Fruit fly (Drosophila melanogaster) whole organism, embryonic: ENCODE data around the gene sni.
A peak's percentile ranks its signal among the peaks of the same experiment; 100 is the strongest.

Experiments
- Abd-B ChIP-seq: fragments of 200-800 bp; sonication (Bioruptor generic); optimal IDR thresholded peaks from 2 replicates; lab custom pipeline; 2018; ENCODE audit warnings: missing biosample characterization, mild to moderate bottlenecking, missing genetic modification characterization, moderate library complexity
- Asciz ChIP-seq: fragments of 200-800 bp; sonication (Bioruptor generic); optimal IDR thresholded peaks from 2 replicates; lab custom pipeline; 2017; ENCODE audit warnings: missing biosample characterization, mild to moderate bottlenecking, missing genetic modification characterization, missing genetic modification reagents
- B-H2 ChIP-seq: fragments of 200-800 bp; sonication (Bioruptor generic); optimal IDR thresholded peaks from 2 replicates; lab custom pipeline; 2018; ENCODE audit warnings: missing biosample characterization, mild to moderate bottlenecking, missing genetic modification characterization
- C15 ChIP-seq: fragments of 200-800 bp; sonication (Bioruptor generic); IDR thresholded peaks from 3 replicates; pipeline ENCODE4 v1.3.6; 2022; ENCODE audit warnings: missing biosample characterization, missing genetic modification characterization
- CG10462 ChIP-seq: fragments of 200-800 bp; sonication (Bioruptor generic); optimal IDR thresholded peaks from 2 replicates; lab custom pipeline; 2016; ENCODE audit warnings: missing biosample characterization, missing genetic modification characterization
- CG11085 ChIP-seq: fragments of 200-800 bp; sonication (Bioruptor generic); IDR thresholded peaks from 2 replicates; pipeline ENCODE4 v1.3.6; 2022; ENCODE audit warnings: missing biosample characterization, missing genetic modification characterization
- CG11504 ChIP-seq: fragments of 200-800 bp; sonication (Bioruptor generic); optimal IDR thresholded peaks from 3 replicates; lab custom pipeline; 2019; ENCODE audit warnings: missing biosample characterization, mild to moderate bottlenecking, missing genetic modification characterization, moderate library complexity
- CG12391 ChIP-seq: fragments of 200-800 bp; sonication (Bioruptor generic); optimal IDR thresholded peaks from 3 replicates; lab custom pipeline; 2018; ENCODE audit warnings: missing biosample characterization, mild to moderate bottlenecking, missing genetic modification characterization, moderate library complexity
- CG1603 ChIP-seq: fragments of 200-800 bp; sonication (Bioruptor generic); optimal IDR thresholded peaks from 2 replicates; lab custom pipeline; 2019; ENCODE audit warnings: missing biosample characterization, mild to moderate bottlenecking, missing genetic modification characterization, moderate library complexity
- CG2875 ChIP-seq: fragments of 200-800 bp; sonication (Bioruptor generic); optimal IDR thresholded peaks from 2 replicates; lab custom pipeline; 2017; ENCODE audit warnings: missing biosample characterization, mild to moderate bottlenecking, missing genetic modification characterization, missing genetic modification reagents
- CG3838 ChIP-seq: fragments of 200-800 bp; sonication (Bioruptor generic); optimal IDR thresholded peaks from 3 replicates; lab custom pipeline; 2016; ENCODE audit warnings: missing biosample characterization, missing genetic modification characterization
- CG6654 ChIP-seq: fragments of 200-800 bp; sonication (Bioruptor generic); optimal IDR thresholded peaks from 2 replicates; lab custom pipeline; 2017; ENCODE audit warnings: missing biosample characterization, mild to moderate bottlenecking, missing genetic modification characterization
- D19A ChIP-seq: fragments of 200-800 bp; optimal IDR thresholded peaks from 3 replicates; lab custom pipeline; 2019; ENCODE audit warnings: missing biosample characterization, mild to moderate bottlenecking, missing genetic modification characterization, moderate library complexity
- Dad ChIP-seq: fragments of 200-800 bp; sonication (Bioruptor generic); optimal IDR thresholded peaks from 3 replicates; lab custom pipeline; 2016; ENCODE audit warnings: missing biosample characterization, missing genetic modification characterization
- Dbx ChIP-seq: fragments of 200-800 bp; sonication (Bioruptor generic); IDR thresholded peaks from 3 replicates; pipeline ENCODE4 v1.3.6; 2022; ENCODE audit warnings: missing biosample characterization, missing genetic modification characterization
- Drgx ChIP-seq: fragments of 200-800 bp; sonication (Bioruptor generic); IDR thresholded peaks from 2 replicates; pipeline ENCODE4 v1.3.6; 2022; ENCODE audit warnings: missing biosample characterization, missing genetic modification characterization
- ERR ChIP-seq: fragments of 200-800 bp; sonication (Bioruptor generic); optimal IDR thresholded peaks from 2 replicates; lab custom pipeline; 2016; ENCODE audit warnings: missing biosample characterization, missing genetic modification characterization
- H2.0 ChIP-seq: fragments of 200-800 bp; sonication (Bioruptor generic); IDR thresholded peaks from 2 replicates; pipeline ENCODE4 v1.3.6; 2022; ENCODE audit warnings: missing biosample characterization, missing genetic modification characterization
- HLH3B ChIP-seq: fragments of 200-800 bp; sonication (Bioruptor generic); IDR thresholded peaks from 2 replicates; pipeline ENCODE4 v1.3.6; 2022; ENCODE audit warnings: missing biosample characterization, missing genetic modification characterization
- Hr39 ChIP-seq: fragments of >200 bp; optimal IDR thresholded peaks from 2 replicates; lab custom pipeline; 2017
- NC2β ChIP-seq: fragments of 200-800 bp; sonication (Bioruptor generic); optimal IDR thresholded peaks from 2 replicates; lab custom pipeline; 2016; ENCODE audit warnings: missing biosample characterization, missing genetic modification characterization
- Nf-YA ChIP-seq: fragments of 200-800 bp; sonication (Bioruptor generic); IDR thresholded peaks from 2 replicates; pipeline ENCODE4 v1.3.6; 2022; ENCODE audit warnings: missing biosample characterization, missing genetic modification characterization
- Nf-YC ChIP-seq: fragments of 200-800 bp; optimal IDR thresholded peaks from 3 replicates; lab custom pipeline; 2019; ENCODE audit warnings: missing biosample characterization, mild to moderate bottlenecking, missing genetic modification characterization, moderate library complexity
- Ravus ChIP-seq: fragments of 200-800 bp; sonication (Bioruptor generic); IDR thresholded peaks from 2 replicates; pipeline ENCODE4 v1.3.6; 2022; ENCODE audit warnings: missing biosample characterization, missing genetic modification characterization
- Six4 ChIP-seq: fragments of 200-800 bp; sonication (Bioruptor generic); optimal IDR thresholded peaks from 2 replicates; lab custom pipeline; 2016; ENCODE audit warnings: missing biosample characterization, missing genetic modification characterization
- Sox102F ChIP-seq: fragments of 200-800 bp; sonication (Bioruptor generic); optimal IDR thresholded peaks from 2 replicates; lab custom pipeline; 2018; ENCODE audit warnings: missing biosample characterization, mild to moderate bottlenecking, missing genetic modification characterization, moderate library complexity
- Sry-δ ChIP-seq: fragments of 200-800 bp; sonication (Bioruptor generic); optimal IDR thresholded peaks from 2 replicates; lab custom pipeline; 2016; ENCODE audit warnings: missing biosample characterization, missing genetic modification characterization
- Tbp ChIP-seq: fragments of >200 bp; optimal IDR thresholded peaks from 2 replicates; lab custom pipeline; 2018; ENCODE audit warnings: missing biosample characterization, missing genetic modification characterization
- amos ChIP-seq: fragments of 200-800 bp; sonication (Bioruptor generic); IDR thresholded peaks from 2 replicates; pipeline ENCODE4 v1.3.6; 2022; ENCODE audit warnings: missing biosample characterization, missing genetic modification characterization; ENCODE audit not compliant: partially characterized antibody
- bowl ChIP-seq: fragments of 200-800 bp; sonication (Bioruptor generic); IDR thresholded peaks from 2 replicates; pipeline ENCODE4 v1.3.6; 2022; ENCODE audit warnings: missing biosample characterization, missing genetic modification characterization
- bsh ChIP-seq, 2 experiments: fragments of 200-800 bp; sonication (Bioruptor generic); optimal IDR thresholded peaks; 2 replicates each; lab custom pipeline; 2017 to 2018; ENCODE audit warnings: mild to moderate bottlenecking in 2 of 2, missing biosample characterization in 2 of 2, missing genetic modification characterization in 2 of 2, moderate library complexity in 1 of 2
- btn ChIP-seq: fragments of 200-800 bp; sonication (Bioruptor generic); optimal IDR thresholded peaks from 2 replicates; lab custom pipeline; 2016; ENCODE audit warnings: missing biosample characterization, missing genetic modification characterization
- cato ChIP-seq: fragments of 200-800 bp; sonication (Bioruptor generic); optimal IDR thresholded peaks from 2 replicates; lab custom pipeline; 2016; ENCODE audit warnings: missing biosample characterization, missing genetic modification characterization, borderline replicate concordance
- crol ChIP-seq: fragments of 200-800 bp; sonication (Bioruptor generic); IDR thresholded peaks from 2 replicates; pipeline ENCODE4 v1.3.6; 2022; ENCODE audit warnings: missing biosample characterization, missing genetic modification characterization
- dan ChIP-seq: fragments of 200-800 bp; sonication (Bioruptor generic); IDR thresholded peaks from 2 replicates; pipeline ENCODE4 v1.3.6; 2022; ENCODE audit warnings: missing biosample characterization, missing genetic modification characterization
- dmrt11E ChIP-seq: fragments of 200-800 bp; sonication (Bioruptor generic); optimal IDR thresholded peaks from 3 replicates; lab custom pipeline; 2018; ENCODE audit warnings: missing biosample characterization, mild to moderate bottlenecking, missing genetic modification characterization, moderate library complexity
- dmrt99B ChIP-seq: fragments of 200-800 bp; sonication (Bioruptor generic); optimal IDR thresholded peaks from 2 replicates; lab custom pipeline; 2018; ENCODE audit warnings: missing biosample characterization, mild to moderate bottlenecking, missing genetic modification characterization, moderate library complexity
- knrl ChIP-seq: fragments of 200-800 bp; sonication (Bioruptor generic); IDR thresholded peaks from 3 replicates; pipeline ENCODE4 v1.3.6; 2022; ENCODE audit warnings: missing biosample characterization, missing genetic modification characterization; ENCODE audit not compliant: partially characterized antibody
- mirr ChIP-seq: fragments of 200-800 bp; sonication (Bioruptor generic); optimal IDR thresholded peaks from 3 replicates; lab custom pipeline; 2018; ENCODE audit warnings: missing biosample characterization, mild to moderate bottlenecking, missing genetic modification characterization
- mld ChIP-seq: fragments of 200-800 bp; sonication (Bioruptor generic); IDR thresholded peaks from 3 replicates; pipeline ENCODE4 v1.3.6; 2022; ENCODE audit warnings: missing biosample characterization, missing genetic modification characterization; ENCODE audit not compliant: partially characterized antibody
- rib ChIP-seq: fragments of 200-800 bp; sonication (Bioruptor generic); IDR thresholded peaks from 2 replicates; pipeline ENCODE4 v1.3.6; 2022; ENCODE audit warnings: missing biosample characterization, missing genetic modification characterization
- sqz ChIP-seq: fragments of 200-800 bp; sonication (Bioruptor generic); optimal IDR thresholded peaks from 3 replicates; lab custom pipeline; 2018; ENCODE audit warnings: missing biosample characterization, mild to moderate bottlenecking, missing genetic modification characterization
- tio ChIP-seq: fragments of 200-800 bp; sonication (Bioruptor generic); optimal IDR thresholded peaks from 2 replicates; lab custom pipeline; 2017; ENCODE audit warnings: missing biosample characterization, missing genetic modification characterization, inconsistent platforms
- toy ChIP-seq: fragments of 200-800 bp; sonication (Bioruptor generic); IDR thresholded peaks from 2 replicates; pipeline ENCODE4 v1.3.6; 2022; ENCODE audit warnings: missing biosample characterization, missing genetic modification characterization
- ttk ChIP-seq: fragments of 200-800 bp; sonication (Bioruptor generic); IDR thresholded peaks from 2 replicates; pipeline ENCODE4 v2.1.2; 2022; ENCODE audit warnings: missing biosample characterization, missing genetic modification characterization
- vnd ChIP-seq: fragments of 200-800 bp; sonication (Bioruptor generic); IDR thresholded peaks from 3 replicates; pipeline ENCODE4 v1.3.6; 2022; ENCODE audit warnings: missing biosample characterization, missing genetic modification characterization; ENCODE audit not compliant: partially characterized antibody
- wek ChIP-seq: fragments of 200-800 bp; sonication (Bioruptor generic); optimal IDR thresholded peaks from 3 replicates; lab custom pipeline; 2018; ENCODE audit warnings: missing biosample characterization, mild to moderate bottlenecking, missing genetic modification characterization, moderate library complexity
- zen2 ChIP-seq: fragments of 200-800 bp; sonication (Bioruptor generic); IDR thresholded peaks from 3 replicates; pipeline ENCODE4 v1.3.6; 2022; ENCODE audit warnings: missing biosample characterization, missing genetic modification characterization; ENCODE audit not compliant: partially characterized antibody

The sni gene

DNA sequence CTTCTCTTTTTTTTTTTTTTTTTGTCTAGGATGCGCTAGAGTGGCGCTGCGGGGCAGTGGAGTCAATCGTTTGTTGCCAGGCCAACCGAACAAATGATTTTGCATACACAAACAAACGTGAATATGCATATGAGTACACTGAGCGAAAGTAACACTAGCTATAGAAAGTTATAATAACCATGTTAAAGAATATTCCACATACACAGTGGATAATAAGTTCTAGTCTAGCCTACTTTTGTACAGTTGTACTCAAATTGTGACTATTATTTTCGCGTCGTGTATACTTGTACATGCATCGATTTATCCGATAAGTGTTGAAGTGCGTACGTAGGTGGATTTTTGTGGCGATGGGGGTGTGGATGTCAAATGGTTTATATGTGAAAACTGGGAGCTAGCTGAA lies 36.8 kb downstream of the sni start (continued):
- no peak for TF ChIP-seq H2.0 (GFP tag; lab: Robert Waterston, UW)
- TF ChIP-seq Asciz (GFP tag; lab: Kevin White, UChicago): no peak
- TF ChIP-seq cato (GFP tag; lab: Kevin White, UChicago): no peak
- peak; percentile 57; the same call in 1 of the 2 replicates for TF ChIP-seq Drgx (GFP tag; lab: Robert Waterston, UW)
- no peak for TF ChIP-seq toy (GFP tag; lab: Robert Waterston, UW)
- peak; percentile 58 for TF ChIP-seq CG11504
- TF ChIP-seq NC2β (GFP tag; lab: Kevin White, UChicago): no peak
- TF ChIP-seq dmrt99B: peak; percentile 30
- TF ChIP-seq Sox102F (GFP tag; lab: Kevin White, UChicago): peak; percentile 45
- TF ChIP-seq ttk (GFP tag; lab: Robert Waterston, UW): 0 out of 2 replicates have a peak, but pooled peaks have one; percentile 41
- TF ChIP-seq Sry-δ (GFP tag; lab: Kevin White, UChicago): no peak
- no peak for TF ChIP-seq dan (GFP tag; lab: Robert Waterston, UW)
- no peak for TF ChIP-seq Six4 (GFP tag; lab: Kevin White, UChicago)
- no peak for TF ChIP-seq Tbp (GFP tag; lab: Kevin White, UChicago)

DNA sequence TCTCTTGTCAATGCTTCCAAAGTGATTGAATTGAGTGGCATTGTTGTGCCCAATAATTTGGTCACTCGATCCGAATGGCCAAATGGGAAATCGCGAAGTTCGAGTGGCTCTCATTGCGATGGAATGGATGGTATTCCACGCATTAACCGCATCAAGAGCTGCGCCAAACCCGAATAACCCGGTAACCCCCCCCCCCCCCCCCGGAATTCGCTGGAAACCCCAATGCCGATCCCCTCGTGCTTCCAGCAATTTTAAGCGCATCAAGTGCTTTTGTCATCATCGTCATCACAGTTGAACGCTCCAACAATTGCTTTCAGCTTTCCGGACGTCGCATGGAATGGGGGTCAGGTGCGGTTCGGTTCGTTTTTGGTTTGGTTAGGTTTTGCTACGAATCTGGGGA lies 37.3 kb downstream of the sni start:
- TF ChIP-seq HLH3B (GFP tag; lab: Robert Waterston, UW) (no peak), crol (GFP tag; lab: Robert Waterston, UW) (0 out of 2 replicates have a peak, but pooled peaks have one; percentile 16), Hr39 (peak; percentile 65)

DNA sequence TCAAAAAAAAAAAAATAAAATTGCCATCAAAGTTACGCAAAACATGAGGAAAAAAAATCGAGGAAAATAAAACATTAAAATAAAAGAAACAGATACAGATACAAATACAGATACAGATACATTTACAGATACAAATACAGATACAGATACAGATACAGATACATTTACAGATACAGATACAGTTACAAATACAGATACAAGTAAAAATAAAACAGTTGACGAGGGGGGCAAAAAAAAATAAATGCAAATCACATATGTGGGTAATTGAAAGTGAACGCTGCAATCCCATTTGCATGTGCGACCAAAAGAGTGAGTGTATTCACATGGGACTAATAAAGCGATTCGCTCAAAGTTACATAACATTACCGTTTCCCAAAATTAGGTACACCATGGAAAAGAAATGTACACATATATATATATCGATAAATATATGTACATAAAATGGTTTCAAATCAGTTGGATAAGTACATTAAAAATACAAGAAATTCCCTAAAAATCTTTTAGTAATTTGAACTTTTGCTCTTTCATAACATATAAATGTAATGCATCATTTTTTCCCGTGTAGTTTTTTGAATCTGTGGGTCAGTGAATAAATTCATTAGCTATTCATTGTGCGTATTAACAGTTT lies 38.1 kb downstream of the sni start:
- TF ChIP-seq dmrt11E (tag; lab: Kevin White, UChicago) (no peak), bsh (GFP tag; optimal IDR thresholded peaks at IDR 0.05; lab: Kevin White, UChicago) (peak in 1 of 2 experiments; percentile 46), vnd (GFP tag; lab: Robert Waterston, UW) (no peak), sqz (GFP tag; lab: Kevin White, UChicago) (peak; percentile 11), Nf-YC (no peak), btn (GFP tag; lab: Kevin White, UChicago) (no peak), zen2 (GFP tag; lab: Robert Waterston, UW) (no peak), C15 (GFP tag; lab: Robert Waterston, UW) (no peak), amos (no peak), CG10462 (GFP tag; lab: Kevin White, UChicago) (peak; percentile 6), B-H2 (GFP tag; lab: Kevin White, UChicago) (no peak), tio (peak; percentile 13), CG11085 (GFP tag; lab: Robert Waterston, UW) (no peak), CG1603 (tag; lab: Kevin White, UChicago) (no peak), Asciz (GFP tag; lab: Kevin White, UChicago) (peak; percentile 36), CG6654 (GFP tag; lab: Kevin White, UChicago) (no peak), knrl (GFP tag; lab: Robert Waterston, UW) (no peak), CG2875 (no peak), ERR (GFP tag; lab: Kevin White, UChicago) (no peak), Abd-B (GFP tag; lab: Kevin White, UChicago) (no peak), Ravus (GFP tag; lab: Robert Waterston, UW) (no peak), mld (GFP tag; lab: Robert Waterston, UW) (no peak), CG3838 (no peak), bowl (GFP tag; lab: Robert Waterston, UW) (no peak), wek (GFP tag; lab: Kevin White, UChicago) (no peak), Dad (GFP tag; lab: Kevin White, UChicago) (no peak), Dbx (GFP tag; lab: Robert Waterston, UW) (no peak), D19A (peak; percentile 29), Nf-YA (no peak), rib (no peak), mirr (GFP tag; lab: Kevin White, UChicago) (no peak), CG12391 (tag; lab: Kevin White, UChicago) (peak; percentile 56)
